Fruit fly (Drosophila melanogaster) whole organism, adult: ENCODE data around the gene eas.
A peak's percentile ranks its signal among the peaks of the same experiment; 100 is the strongest.

ENCODE experiments used
- CG11617 ChIP-seq: fragments of 200-800 bp; sonication (Bioruptor generic); optimal IDR thresholded peaks from 2 replicates; lab custom pipeline; 2017; ENCODE audit warnings: mild to moderate bottlenecking, missing biosample characterization, missing genetic modification reagents, missing genetic modification characterization
- CG12768 ChIP-seq: fragments of 200-800 bp; sonication (Bioruptor generic); optimal IDR thresholded peaks from 2 replicates; lab custom pipeline; 2017; ENCODE audit warnings: missing biosample characterization, missing genetic modification characterization, mild to moderate bottlenecking, moderate library complexity, missing genetic modification reagents
- CG14711 ChIP-seq: fragments of 200-800 bp; sonication (Bioruptor generic); optimal IDR thresholded peaks from 2 replicates; lab custom pipeline; 2018; ENCODE audit warnings: missing biosample characterization, mild to moderate bottlenecking, missing genetic modification characterization, moderate library complexity
- CG1620 ChIP-seq: fragments of 200-800 bp; sonication (Bioruptor generic); optimal IDR thresholded peaks from 2 replicates; lab custom pipeline; 2016; ENCODE audit warnings: missing biosample characterization, missing genetic modification characterization
- CG33017 ChIP-seq: fragments of 200-800 bp; sonication (Bioruptor generic); optimal IDR thresholded peaks from 2 replicates; lab custom pipeline; 2018; ENCODE audit warnings: missing biosample characterization, mild to moderate bottlenecking, missing genetic modification characterization, moderate library complexity
- CG5204 ChIP-seq: fragments of 200-800 bp; sonication (Bioruptor generic); optimal IDR thresholded peaks from 2 replicates; lab custom pipeline; 2016; ENCODE audit warnings: missing biosample characterization, missing genetic modification characterization
- CG7045 ChIP-seq: fragments of 200-800 bp; sonication (Bioruptor generic); optimal IDR thresholded peaks from 2 replicates; lab custom pipeline; 2017; ENCODE audit warnings: missing biosample characterization, mild to moderate bottlenecking, missing genetic modification characterization
- CG7101 ChIP-seq: fragments of 200-800 bp; sonication (Bioruptor generic); optimal IDR thresholded peaks from 2 replicates; lab custom pipeline; 2018; ENCODE audit warnings: missing biosample characterization, mild to moderate bottlenecking, missing genetic modification characterization, moderate library complexity
- Clk ChIP-seq: fragments of 200-800 bp; sonication (Bioruptor generic); optimal IDR thresholded peaks from 2 replicates; lab custom pipeline; 2017; ENCODE audit warnings: missing biosample characterization, missing genetic modification characterization
- Crg-1 ChIP-seq: fragments of 200-800 bp; sonication (Bioruptor generic); optimal IDR thresholded peaks from 2 replicates; lab custom pipeline; 2016; ENCODE audit warnings: missing biosample characterization, missing genetic modification characterization
- Hr96 ChIP-seq: fragments of 200-800 bp; sonication (Bioruptor generic); optimal IDR thresholded peaks from 2 replicates; lab custom pipeline; 2016; ENCODE audit warnings: missing biosample characterization, missing genetic modification characterization
- Mnt ChIP-seq: fragments of 200-800 bp; sonication (Bioruptor generic); optimal IDR thresholded peaks from 2 replicates; lab custom pipeline; 2016; ENCODE audit warnings: missing biosample characterization, mild to moderate bottlenecking, missing genetic modification characterization
- bab1 ChIP-seq: fragments of 200-800 bp; sonication (Bioruptor generic); optimal IDR thresholded peaks from 3 replicates; lab custom pipeline; 2019; ENCODE audit warnings: missing biosample characterization, mild to moderate bottlenecking, missing genetic modification characterization, moderate library complexity
- cic ChIP-seq: fragments of 200-800 bp; sonication (Bioruptor generic); optimal IDR thresholded peaks from 2 replicates; lab custom pipeline; 2017; ENCODE audit warnings: missing biosample characterization, mild to moderate bottlenecking, missing genetic modification characterization, moderate library complexity
- cnc ChIP-seq, 2 experiments: fragments of >200 bp; optimal IDR thresholded peaks; 2 replicates each; lab custom pipeline; 2017
- kay ChIP-seq: fragments of 200-800 bp; sonication (Bioruptor generic); peaks from one replicate; lab custom pipeline; 2016; ENCODE audit warnings: missing biosample characterization, missing genetic modification characterization, borderline replicate concordance
- ovo ChIP-seq: fragments of 200-800 bp; sonication (Bioruptor generic); optimal IDR thresholded peaks from 2 replicates; lab custom pipeline; 2016; ENCODE audit warnings: missing biosample characterization, missing genetic modification characterization
- pad ChIP-seq: fragments of 200-800 bp; sonication (Bioruptor generic); optimal IDR thresholded peaks from 3 replicates; lab custom pipeline; 2017; ENCODE audit warnings: missing biosample characterization, missing genetic modification characterization, mild to moderate bottlenecking, moderate library complexity, missing genetic modification reagents
- tj ChIP-seq: fragments of 200-800 bp; sonication (Bioruptor generic); optimal IDR thresholded peaks from 3 replicates; lab custom pipeline; 2017; ENCODE audit warnings: missing biosample characterization, mild to moderate bottlenecking, missing genetic modification characterization, moderate library complexity
- toe ChIP-seq: fragments of 200-800 bp; sonication (Bioruptor generic); optimal IDR thresholded peaks from 2 replicates; lab custom pipeline; 2016; ENCODE audit warnings: missing biosample characterization, missing genetic modification characterization

Gene eas

DNA sequence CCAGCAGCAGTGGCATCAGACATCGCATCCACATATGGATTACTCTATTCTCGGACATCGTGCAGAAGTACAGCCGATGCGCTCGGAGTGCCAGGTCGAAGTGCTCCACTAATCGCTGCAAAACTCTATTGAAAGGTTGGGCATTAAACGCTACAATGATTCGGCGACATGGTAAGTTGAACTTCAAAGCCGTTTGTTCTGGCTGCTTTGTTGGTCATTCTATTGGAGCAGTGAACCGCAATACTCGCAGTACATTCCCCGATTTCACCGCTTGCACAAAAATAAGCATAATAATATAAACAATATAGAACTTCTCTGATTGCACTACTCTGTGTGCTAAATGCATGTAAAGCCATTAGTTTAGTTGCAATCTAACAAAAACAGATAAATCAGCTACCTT, 11.7 kb upstream of the eas start, which contains the start of gene CG12507:
CG12507 (minus strand) TSS at position 101 of the 400 bp plus-strand sequence.
- TF ChIP-seq CG12768 (no peak), Mnt (no peak), CG14711 (tag; lab: Kevin White, UChicago) (no peak), CG11617 (GFP tag; lab: Kevin White, UChicago) (no peak), toe (GFP tag; lab: Kevin White, UChicago) (no peak), Crg-1 (no peak), CG5204 (GFP tag; lab: Kevin White, UChicago) (no peak), Clk (GFP tag; lab: Kevin White, UChicago) (no peak), CG7101 (no peak), cic (no peak), ovo (GFP tag; lab: Kevin White, UChicago) (no peak), CG7045 (no peak), Hr96 (GFP tag; lab: Kevin White, UChicago) (no peak), CG1620 (GFP tag; lab: Kevin White, UChicago) (no peak)

DNA sequence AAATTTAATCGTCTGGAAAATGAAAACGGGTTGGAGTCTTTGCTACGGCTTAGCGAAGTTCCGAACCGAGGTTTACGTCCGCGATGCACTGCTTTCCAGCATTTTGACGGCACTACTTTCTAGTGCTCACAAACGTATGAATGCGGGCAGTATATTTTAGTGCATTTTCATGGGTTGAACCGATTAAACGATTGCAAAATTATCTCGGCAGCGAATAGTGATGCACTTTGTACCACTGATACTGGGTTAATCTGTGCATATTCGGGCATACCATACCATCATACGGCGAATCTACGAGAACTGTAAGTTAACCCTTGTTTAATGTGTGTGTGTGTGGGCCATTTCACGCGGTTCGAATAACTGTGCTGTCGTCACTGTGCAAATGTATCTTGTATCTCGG, 7.3 kb upstream of the eas start, which contains the start of gene Mfe2:
Mfe2 (plus strand) TSS at position 157 of the 400 bp plus-strand sequence.
- TF ChIP-seq CG7045 (peak; percentile 8), CG7101 (peak; percentile 67), pad (GFP tag; lab: Kevin White, UChicago) (peak; percentile 74), cic (peak; percentile 53), CG33017 (tag; lab: Kevin White, UChicago) (peak; percentile 36), CG5204 (GFP tag; lab: Kevin White, UChicago) (peak; percentile 10), CG11617 (GFP tag; lab: Kevin White, UChicago) (peak; percentile 63), CG14711 (tag; lab: Kevin White, UChicago) (peak; percentile 44), bab1 (GFP tag; lab: Kevin White, UChicago) (peak; percentile 70), Crg-1 (peak; percentile 84), Clk (GFP tag; lab: Kevin White, UChicago) (peak; percentile 6), tj (GFP tag; lab: Kevin White, UChicago) (peak; percentile 22), cnc (optimal IDR thresholded peaks at IDR 0.05; lab: Kevin White, UChicago) (no peak), Mnt (peak; percentile 74), kay (GFP tag; lab: Kevin White, UChicago) (no peak), ovo (GFP tag; lab: Kevin White, UChicago) (peak; percentile 76), toe (GFP tag; lab: Kevin White, UChicago) (peak; percentile 49), CG1620 (GFP tag; lab: Kevin White, UChicago) (peak; percentile 86), CG12768 (peak; percentile 85), Hr96 (GFP tag; lab: Kevin White, UChicago) (no peak)

DNA sequence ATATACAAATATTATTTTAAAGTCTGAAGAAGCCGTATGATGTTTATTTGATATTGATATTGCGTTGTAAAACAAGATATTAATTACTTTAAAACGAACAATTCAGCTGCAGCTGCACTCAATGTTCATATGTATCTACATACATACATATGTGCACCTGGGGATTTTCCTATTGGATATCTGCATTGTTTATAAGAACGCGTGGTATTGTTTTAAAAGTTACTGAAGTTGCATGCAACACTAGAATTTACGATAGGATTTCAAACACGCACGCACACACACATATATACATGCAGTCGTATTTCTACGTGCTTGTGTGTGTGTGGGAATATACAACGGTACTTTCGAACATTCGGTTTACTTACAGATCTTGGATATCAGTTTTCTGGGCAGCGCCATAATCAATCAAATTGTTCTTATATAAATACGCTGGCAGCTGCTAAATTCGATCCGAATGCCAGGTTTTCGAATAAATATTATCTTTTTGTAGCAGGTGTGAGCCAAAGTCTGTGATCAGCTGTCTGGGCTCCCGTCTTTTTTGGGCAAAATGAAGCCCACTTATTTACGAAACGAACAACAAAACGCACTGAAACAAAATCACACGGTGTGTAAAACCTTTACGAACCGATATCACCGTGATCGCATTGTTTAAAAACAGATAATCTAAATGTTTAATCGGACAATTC, 2.8 kb upstream of the eas start:
- no peak for TF ChIP-seq CG11617 (GFP tag; lab: Kevin White, UChicago)
- no peak for TF ChIP-seq bab1 (GFP tag; lab: Kevin White, UChicago)
- no peak for TF ChIP-seq CG33017 (tag; lab: Kevin White, UChicago)
- TF ChIP-seq Crg-1 = no peak
- no peak for TF ChIP-seq CG7045
- no peak for TF ChIP-seq CG5204 (GFP tag; lab: Kevin White, UChicago)
- TF ChIP-seq ovo (GFP tag; lab: Kevin White, UChicago) = peak; percentile 48
- TF ChIP-seq CG12768 = no peak
- no peak for TF ChIP-seq Hr96 (GFP tag; lab: Kevin White, UChicago)

dm6 chrX:16275854-16276338, 2.2 kb upstream of the eas start, which contains the start of the genes kat80 and Prosalpha4:
TSS of gene kat80 (minus strand) at chrX:16276180.
TSS of gene Prosalpha4 (plus strand) at chrX:16276270.
- TF ChIP-seq CG7101 = peak; percentile 68
- TF ChIP-seq CG33017 (tag; lab: Kevin White, UChicago) = no peak
- TF ChIP-seq CG11617 (GFP tag; lab: Kevin White, UChicago) = peak; percentile 68
- TF ChIP-seq CG14711 (tag; lab: Kevin White, UChicago) = peak; percentile 72
- no peak for TF ChIP-seq bab1 (GFP tag; lab: Kevin White, UChicago)
- peak; percentile 26 for TF ChIP-seq CG1620 (GFP tag; lab: Kevin White, UChicago)
- TF ChIP-seq ovo (GFP tag; lab: Kevin White, UChicago) = peak; percentile 20
- TF ChIP-seq Hr96 (GFP tag; lab: Kevin White, UChicago) = no peak
- no peak for TF ChIP-seq CG12768
- TF ChIP-seq CG5204 (GFP tag; lab: Kevin White, UChicago) = no peak
- no peak for TF ChIP-seq cic
- TF ChIP-seq tj (GFP tag; lab: Kevin White, UChicago) = peak; percentile 41
- no peak for TF ChIP-seq kay (GFP tag; lab: Kevin White, UChicago)
- TF ChIP-seq pad (GFP tag; lab: Kevin White, UChicago) = peak; percentile 22
- TF ChIP-seq Crg-1 = no peak
- no peak for TF ChIP-seq CG7045
- no peak for TF ChIP-seq Clk (GFP tag; lab: Kevin White, UChicago)
- peak; percentile 32 for TF ChIP-seq Mnt
- TF ChIP-seq cnc (optimal IDR thresholded peaks at IDR 0.05; lab: Kevin White, UChicago) = no peak
- TF ChIP-seq toe (GFP tag; lab: Kevin White, UChicago) = peak; percentile 49

- TF ChIP-seq cic (no peak), kay (GFP tag; lab: Kevin White, UChicago) (no peak), toe (GFP tag; lab: Kevin White, UChicago) (peak; percentile 66), CG11617 (GFP tag; lab: Kevin White, UChicago) (peak; percentile 80), Mnt (peak; percentile 40), CG1620 (GFP tag; lab: Kevin White, UChicago) (peak; percentile 20), CG5204 (GFP tag; lab: Kevin White, UChicago) (peak; percentile 62), CG7045 (peak; percentile 81), CG7101 (peak; percentile 89), pad (GFP tag; lab: Kevin White, UChicago) (peak; percentile 58), Hr96 (GFP tag; lab: Kevin White, UChicago) (peak; percentile 81), cnc (optimal IDR thresholded peaks at IDR 0.05; lab: Kevin White, UChicago) (no peak), CG14711 (tag; lab: Kevin White, UChicago) (peak; percentile 74), Crg-1 (peak; percentile 20), bab1 (GFP tag; lab: Kevin White, UChicago) (peak; percentile 91), ovo (GFP tag; lab: Kevin White, UChicago) (peak; percentile 61), tj (GFP tag; lab: Kevin White, UChicago) (peak; percentile 70), Clk (GFP tag; lab: Kevin White, UChicago) (no peak), CG12768 (peak; percentile 68), CG33017 (tag; lab: Kevin White, UChicago) (peak; percentile 65)
These were observed 655 bp downstream of the eas start for dm6 chrX:16278783-16279182.
